Fruit fly (Drosophila melanogaster) whole organism: ENCODE results near the gene CG5888.

Source experiments
- CG8478 ChIP-seq: fragments of >200 bp; optimal IDR thresholded peaks from 2 replicates; lab custom pipeline; 2018; ENCODE audit warnings: inconsistent platforms
- pan ChIP-seq: fragments of >200 bp; optimal IDR thresholded peaks from 2 replicates; lab custom pipeline; 2017

DNA sequence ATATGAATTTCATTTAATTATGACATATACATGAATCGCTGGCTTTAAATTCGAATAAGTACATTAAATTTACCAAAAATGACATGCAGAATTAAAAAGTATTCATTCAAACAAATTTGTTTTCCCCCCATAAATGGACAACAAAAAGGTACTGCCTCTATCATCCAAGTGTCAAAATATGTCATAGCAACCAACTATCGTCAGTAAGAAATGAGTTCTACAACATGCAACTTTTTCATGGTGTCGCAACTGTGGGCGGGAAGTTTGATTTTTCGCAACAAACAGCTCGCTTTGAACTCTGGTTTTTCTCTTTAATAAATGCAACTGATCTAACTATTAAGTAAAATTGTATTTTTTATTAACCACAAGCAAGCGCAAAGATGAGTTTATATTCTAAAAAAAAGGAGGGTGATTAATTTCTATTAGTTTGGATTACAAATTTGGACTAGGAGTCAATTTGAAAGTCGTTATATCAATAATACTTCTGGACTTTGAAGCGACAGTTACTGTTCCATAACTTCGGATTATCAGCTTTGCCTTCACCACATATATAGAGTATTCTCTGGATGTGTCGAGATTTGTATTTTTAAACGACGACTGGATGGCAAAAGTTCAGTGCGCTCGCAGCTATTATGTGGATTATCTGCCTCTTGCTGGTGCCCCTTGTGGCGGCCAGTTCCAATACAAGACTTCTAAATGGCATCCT lies 39.5 kb upstream of the CG5888 start, which contains the start of gene Nepl8:
- no peak for TF ChIP-seq CG8478 (lab: Kevin White, UChicago)
- no peak for TF ChIP-seq pan (lab: Kevin White, UChicago)
